Fruit fly (Drosophila melanogaster): ENCODE measurements around the gene CG42750.

The CG42750 gene

DNA sequence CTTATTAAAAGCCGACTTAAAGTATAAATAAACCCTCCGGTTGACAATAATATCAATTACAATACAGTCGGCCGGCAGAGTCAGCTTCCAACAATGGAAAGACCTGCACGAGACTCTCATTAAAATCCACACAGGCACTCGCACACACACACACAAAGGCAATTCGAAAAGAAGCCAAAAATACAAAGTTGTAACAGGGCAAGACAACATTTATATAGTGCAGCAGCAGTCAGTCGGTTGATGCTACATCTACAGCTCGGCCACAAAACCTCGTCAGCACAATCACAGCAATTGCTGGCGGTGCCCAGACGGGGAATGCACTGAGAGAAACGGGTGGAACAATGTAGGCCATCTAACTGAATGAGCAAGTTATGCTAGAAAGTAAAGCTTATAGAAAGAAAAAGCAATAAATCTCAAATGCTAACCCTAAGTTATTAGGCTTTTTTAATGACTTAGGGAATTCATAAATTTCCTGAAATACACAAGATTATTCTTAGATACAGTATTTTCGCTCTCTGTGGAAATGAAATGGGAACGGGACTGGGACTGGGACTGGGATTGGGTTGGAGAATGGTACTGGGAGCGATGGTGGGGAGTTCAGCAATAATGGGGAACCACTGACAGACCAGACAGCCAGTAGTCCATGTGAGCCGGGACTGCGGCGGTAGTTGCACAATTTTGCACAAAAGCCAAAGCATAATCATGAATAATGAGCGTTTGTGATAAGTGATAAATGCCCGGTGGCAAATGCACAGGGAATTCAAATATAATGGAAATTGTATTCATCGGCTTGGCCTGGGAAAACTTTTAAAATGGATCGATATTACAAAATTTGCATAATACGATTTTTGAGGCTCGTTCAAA lies 154.0 kb downstream of the CG42750 start (continued):
- TF ChIP-seq CG17385 (GFP tag; optimal IDR thresholded peaks at IDR 0.05) = no peak
- no peak for TF ChIP-seq ftz-f1 (GFP tag; optimal IDR thresholded peaks at IDR 0.05)
- no peak; the same call in 2 of the 3 replicates for TF ChIP-seq croc (GFP tag; conservative IDR thresholded peaks at IDR 0.05)
- no peak for TF ChIP-seq hb (GFP tag; IDR thresholded peaks at IDR 0.05; ENCODE audit: partially characterized antibody)
- TF ChIP-seq Ravus (GFP tag; IDR thresholded peaks at IDR 0.05) = no peak
- TF ChIP-seq Deaf1 (tag; optimal IDR thresholded peaks at IDR 0.05) = no peak
- TF ChIP-seq az2 (GFP tag; optimal IDR thresholded peaks at IDR 0.05) = peak; percentile 45
- peak; percentile 46; the same call in 1 of the 2 replicates for TF ChIP-seq CG31224 (GFP tag; IDR thresholded peaks at IDR 0.05)
- no peak for TF ChIP-seq HLHmδ (GFP tag; optimal IDR thresholded peaks at IDR 0.05)
- TF ChIP-seq nerfin-1 (tag; optimal IDR thresholded peaks at IDR 0.05) = no peak
- peak; percentile 28 for TF ChIP-seq CG18476 (GFP tag; optimal IDR thresholded peaks at IDR 0.05)
- no peak for TF ChIP-seq ash1 (GFP tag; optimal IDR thresholded peaks at IDR 0.05)
- peak; percentile 40 for TF ChIP-seq CG1792 (GFP tag; optimal IDR thresholded peaks at IDR 0.05)
- peak; percentile 41 for TF ChIP-seq CG6689 (GFP tag; IDR thresholded peaks at IDR 0.05)
- no peak for TF ChIP-seq CG14050 (GFP tag; IDR thresholded peaks at IDR 0.05)
- TF ChIP-seq amos (GFP tag; IDR thresholded peaks at IDR 0.05; ENCODE audit: partially characterized antibody) = no peak
- TF ChIP-seq CG4707 (GFP tag; optimal IDR thresholded peaks at IDR 0.05) = no peak
- no peak for TF ChIP-seq CG10654 (GFP tag; optimal IDR thresholded peaks at IDR 0.05)
- TF ChIP-seq ATbp (GFP tag; optimal IDR thresholded peaks at IDR 0.05) = peak; percentile 45
- peak; percentile 43 for TF ChIP-seq CG5245 (GFP tag; optimal IDR thresholded peaks at IDR 0.05)
- no peak for TF ChIP-seq CG7928 (GFP tag; optimal IDR thresholded peaks at IDR 0.05)
- no peak for TF ChIP-seq CG17568 (GFP tag; optimal IDR thresholded peaks at IDR 0.05)
- TF ChIP-seq schlank (tag; optimal IDR thresholded peaks at IDR 0.05) = no peak
- TF ChIP-seq dimm (GFP tag; IDR thresholded peaks at IDR 0.05) = no peak
- TF ChIP-seq tgo (GFP tag; IDR thresholded peaks at IDR 0.05) = peak; percentile 39; the same call in 2 of the 3 replicates
- no peak for TF ChIP-seq CG15514 (GFP tag; optimal IDR thresholded peaks at IDR 0.05)
- TF ChIP-seq Kr (GFP tag; optimal IDR thresholded peaks at IDR 0.05) = no peak
- TF ChIP-seq Pdp1 (GFP tag; optimal IDR thresholded peaks at IDR 0.05) = peak in 1 of 2 experiments; percentile 55
- TF ChIP-seq zfh1 (GFP tag; IDR thresholded peaks at IDR 0.05) = no peak
- 0 out of 2 replicates have a peak, but pooled peaks have one; percentile 28 for TF ChIP-seq CG11247 (GFP tag; IDR thresholded peaks at IDR 0.05)
- TF ChIP-seq gcm2 (GFP tag; optimal IDR thresholded peaks at IDR 0.05) = no peak
- TF ChIP-seq CG14441 (GFP tag; IDR thresholded peaks at IDR 0.05) = 0 out of 2 replicates have a peak, but pooled peaks have one; percentile 39
- peak; percentile 20 for TF ChIP-seq bab2 (GFP tag; optimal IDR thresholded peaks at IDR 0.05)
- peak; percentile 5; the same call in 1 of the 2 replicates for TF ChIP-seq Rx (GFP tag; IDR thresholded peaks at IDR 0.05)
- TF ChIP-seq Vsx1 (GFP tag; optimal IDR thresholded peaks at IDR 0.05) = no peak
- TF ChIP-seq CG2712 (tag; optimal IDR thresholded peaks at IDR 0.05) = peak; percentile 55
- no peak for TF ChIP-seq fd3F (GFP tag; optimal IDR thresholded peaks at IDR 0.05)
- no peak for TF ChIP-seq CG2889 (GFP tag; IDR thresholded peaks at IDR 0.05)
- no peak for TF ChIP-seq da (GFP tag; optimal IDR thresholded peaks at IDR 0.05)
- TF ChIP-seq zfh2 (GFP tag; optimal IDR thresholded peaks at IDR 0.05) = peak; percentile 8
- no peak for TF ChIP-seq CG18619 (GFP tag; optimal IDR thresholded peaks at IDR 0.05)
- no peak for TF ChIP-seq prd (optimal IDR thresholded peaks at IDR 0.05)
- peak; percentile 74 for TF ChIP-seq prd (GFP tag; IDR thresholded peaks at IDR 0.05)
- no peak for TF ChIP-seq twi (tag; optimal IDR thresholded peaks at IDR 0.05)
- no peak for TF ChIP-seq en (GFP tag; optimal IDR thresholded peaks at IDR 0.05)
- no peak for TF ChIP-seq CG14965 (GFP tag; optimal IDR thresholded peaks at IDR 0.05; ENCODE audit: borderline replicate concordance)
- TF ChIP-seq CG42726 (GFP tag; IDR thresholded peaks at IDR 0.05; ENCODE audit: partially characterized antibody) = no peak
- TF ChIP-seq Tbp (GFP tag; optimal IDR thresholded peaks at IDR 0.05) = no peak
- TF ChIP-seq dati (GFP tag; IDR thresholded peaks at IDR 0.05) = no peak

Measured in whole organism, embryonic.